Worm (Caenorhabditis elegans) whole organism, late embryonic: ENCODE results near the gene C50F4.16.

Source experiments
- C08G9.2 ChIP-seq: sonication (generic microtip); optimal IDR thresholded peaks from 2 replicates; lab custom pipeline; 2016; ENCODE audit warnings: mild to moderate bottlenecking, missing genetic modification characterization, moderate library complexity, missing compliant biosample characterization
- C38D4.7 ChIP-seq: fragments of 200-800 bp; sonication (Bioruptor generic); optimal IDR thresholded peaks from 2 replicates; lab custom pipeline; 2018; ENCODE audit warnings: mild to moderate bottlenecking, missing genetic modification characterization, moderate library complexity, missing compliant biosample characterization
- T23F11.4 ChIP-seq: fragments of 200-800 bp; sonication (Bioruptor generic); optimal IDR thresholded peaks from 2 replicates; lab custom pipeline; 2018; ENCODE audit warnings: mild to moderate bottlenecking, missing genetic modification characterization, missing compliant biosample characterization
- Y22D7AL.16 ChIP-seq: sonication (generic microtip); optimal IDR thresholded peaks from 2 replicates; lab custom pipeline; 2016; ENCODE audit warnings: missing genetic modification characterization, missing compliant biosample characterization
- ahr-1 ChIP-seq: sonication (generic microtip); optimal IDR thresholded peaks from 2 replicates; lab custom pipeline; 2016; ENCODE audit warnings: missing genetic modification characterization, missing compliant biosample characterization
- ceh-14 ChIP-seq: sonication (generic microtip); optimal IDR thresholded peaks from 2 replicates; lab custom pipeline; 2016; ENCODE audit warnings: missing genotype, missing genetic modification characterization, missing compliant biosample characterization
- ceh-18 ChIP-seq: sonication (generic microtip); optimal IDR thresholded peaks from 2 replicates; lab custom pipeline; 2016; ENCODE audit warnings: missing genetic modification characterization, missing compliant biosample characterization
- ceh-19 ChIP-seq: fragments of 200-800 bp; sonication (Bioruptor generic); optimal IDR thresholded peaks from 2 replicates; lab custom pipeline; 2018; ENCODE audit warnings: mild to moderate bottlenecking, missing genetic modification characterization, missing compliant biosample characterization
- ceh-2 ChIP-seq: sonication (generic microtip); optimal IDR thresholded peaks from 2 replicates; lab custom pipeline; 2016; ENCODE audit warnings: missing genotype, missing genetic modification characterization, missing compliant biosample characterization
- ceh-24 ChIP-seq: sonication (generic microtip); optimal IDR thresholded peaks from 2 replicates; lab custom pipeline; 2016; ENCODE audit warnings: mild to moderate bottlenecking, missing genetic modification characterization, missing compliant biosample characterization
- ceh-31 ChIP-seq: sonication (generic microtip); optimal IDR thresholded peaks from 2 replicates; lab custom pipeline; 2016; ENCODE audit warnings: missing genetic modification characterization, missing compliant biosample characterization
- ceh-45 ChIP-seq: fragments of 200-800 bp; sonication (Bioruptor generic); IDR thresholded peaks from 2 replicates; pipeline ENCODE4 v1.3.6; 2022; ENCODE audit warnings: missing genetic modification reagents, missing genetic modification characterization, missing compliant biosample characterization
- ceh-6 ChIP-seq: fragments of 200-800 bp; sonication (Bioruptor generic); optimal IDR thresholded peaks from 2 replicates; lab custom pipeline; 2018; ENCODE audit warnings: mild to moderate bottlenecking, missing genetic modification characterization, missing compliant biosample characterization
- ceh-9 ChIP-seq: sonication (generic microtip); optimal IDR thresholded peaks from 2 replicates; lab custom pipeline; 2016; ENCODE audit warnings: mild to moderate bottlenecking, missing genetic modification characterization, inconsistent platforms, missing compliant biosample characterization
- dmd-4 ChIP-seq: sonication (generic microtip); optimal IDR thresholded peaks from 2 replicates; lab custom pipeline; 2016; ENCODE audit warnings: borderline replicate concordance, missing genetic modification characterization, missing compliant biosample characterization
- elt-4 ChIP-seq: sonication (generic microtip); optimal IDR thresholded peaks from 2 replicates; lab custom pipeline; 2016; ENCODE audit warnings: missing genetic modification characterization, missing compliant biosample characterization
- ets-4 ChIP-seq: sonication (generic microtip); optimal IDR thresholded peaks from 2 replicates; lab custom pipeline; 2016; ENCODE audit warnings: missing genetic modification characterization, missing compliant biosample characterization
- eyg-1 ChIP-seq: sonication (generic microtip); optimal IDR thresholded peaks from 2 replicates; lab custom pipeline; 2016; ENCODE audit warnings: missing genotype, missing genetic modification characterization, missing compliant biosample characterization
- fax-1 ChIP-seq: sonication (generic microtip); optimal IDR thresholded peaks from 2 replicates; lab custom pipeline; 2016; ENCODE audit warnings: missing genotype, missing genetic modification characterization, missing compliant biosample characterization
- fkh-10 ChIP-seq: fragments of 150-350 bp; optimal IDR thresholded peaks from 2 replicates; lab custom pipeline; 2014; ENCODE audit warnings: missing biosample characterization, missing genetic modification reagents, missing genetic modification characterization
- hlh-13 ChIP-seq: fragments of 200-800 bp; sonication (Bioruptor generic); optimal IDR thresholded peaks from 2 replicates; lab custom pipeline; 2018; ENCODE audit warnings: mild to moderate bottlenecking, missing genetic modification characterization, missing compliant biosample characterization
- hlh-30 ChIP-seq: sonication (generic microtip); optimal IDR thresholded peaks from 2 replicates; lab custom pipeline; 2017; ENCODE audit warnings: antibody characterized with exemption, missing genetic modification characterization, missing compliant biosample characterization; ENCODE audit not compliant: insufficient read depth
- hlh-6 ChIP-seq: sonication (generic microtip); optimal IDR thresholded peaks from 2 replicates; lab custom pipeline; 2016; ENCODE audit warnings: missing genotype, missing genetic modification characterization, missing compliant biosample characterization
- hlh-8 ChIP-seq: sonication (generic microtip); optimal IDR thresholded peaks from 2 replicates; lab custom pipeline; 2016; ENCODE audit warnings: missing genotype, missing genetic modification characterization, missing compliant biosample characterization
- lim-6 ChIP-seq: sonication (generic microtip); optimal IDR thresholded peaks from 2 replicates; lab custom pipeline; 2016; ENCODE audit warnings: missing genetic modification characterization, missing compliant biosample characterization
- mec-3 ChIP-seq: sonication (generic microtip); optimal IDR thresholded peaks from 2 replicates; lab custom pipeline; 2016; ENCODE audit warnings: borderline replicate concordance, missing genetic modification characterization, missing compliant biosample characterization
- nfya-1 ChIP-seq: sonication (generic microtip); optimal IDR thresholded peaks from 2 replicates; lab custom pipeline; 2017; ENCODE audit warnings: missing genetic modification characterization, mild to moderate bottlenecking, missing compliant biosample characterization, antibody characterized with exemption, moderate library complexity
- nhr-11 ChIP-seq: fragments of 150-350 bp; optimal IDR thresholded peaks from 2 replicates; lab custom pipeline; 2014; ENCODE audit warnings: missing biosample characterization, missing genetic modification characterization
- nhr-232 ChIP-seq: sonication (generic microtip); optimal IDR thresholded peaks from 2 replicates; lab custom pipeline; 2016; ENCODE audit warnings: missing genetic modification characterization, missing compliant biosample characterization
- npax-4 ChIP-seq: sonication (generic microtip); optimal IDR thresholded peaks from 2 replicates; lab custom pipeline; 2016; ENCODE audit warnings: missing genetic modification characterization, missing compliant biosample characterization
- pag-3 ChIP-seq: sonication (generic microtip); optimal IDR thresholded peaks from 2 replicates; lab custom pipeline; 2016; ENCODE audit warnings: missing compliant biosample characterization, missing genetic modification characterization, borderline replicate concordance
- pat-9 ChIP-seq: fragments of 200-800 bp; sonication (Bioruptor generic); optimal IDR thresholded peaks from 2 replicates; lab custom pipeline; 2018; ENCODE audit warnings: mild to moderate bottlenecking, missing genetic modification characterization, moderate library complexity, missing compliant biosample characterization
- pax-1 ChIP-seq: fragments of 150-350 bp; optimal IDR thresholded peaks from 2 replicates; lab custom pipeline; 2014; ENCODE audit warnings: missing biosample characterization, missing genetic modification characterization
- pha-2 ChIP-seq: sonication (generic microtip); optimal IDR thresholded peaks from 2 replicates; lab custom pipeline; 2017; ENCODE audit warnings: mild to moderate bottlenecking, missing genetic modification characterization, missing compliant biosample characterization
- pha-4 ChIP-seq: fragments of 150-350 bp; optimal IDR thresholded peaks from 2 replicates; lab custom pipeline; 2018; ENCODE audit warnings: missing biosample characterization, missing genetic modification reagents, missing genetic modification characterization
- pqm-1 ChIP-seq: sonication (generic microtip); optimal IDR thresholded peaks from 2 replicates; lab custom pipeline; 2016; ENCODE audit warnings: missing genetic modification characterization, missing compliant biosample characterization
- ref-2 ChIP-seq: sonication (generic microtip); optimal IDR thresholded peaks from 2 replicates; lab custom pipeline; 2016; ENCODE audit warnings: missing genetic modification characterization, missing compliant biosample characterization
- sox-2 ChIP-seq: fragments of 200-800 bp; sonication (Bioruptor generic); IDR thresholded peaks from 2 replicates; pipeline ENCODE4 v1.3.6; 2022; ENCODE audit warnings: missing genetic modification reagents, missing genetic modification characterization, missing compliant biosample characterization
- sox-4 ChIP-seq: sonication (generic microtip); optimal IDR thresholded peaks from 2 replicates; lab custom pipeline; 2017; ENCODE audit warnings: mild to moderate bottlenecking, missing genetic modification characterization, inconsistent platforms, missing compliant biosample characterization
- syd-9 ChIP-seq: sonication (generic microtip); optimal IDR thresholded peaks from 2 replicates; lab custom pipeline; 2016; ENCODE audit warnings: mild to moderate bottlenecking, missing genetic modification characterization, moderate library complexity, missing compliant biosample characterization
- tbx-2 ChIP-seq: sonication (generic microtip); optimal IDR thresholded peaks from 2 replicates; lab custom pipeline; 2016; ENCODE audit warnings: missing genetic modification characterization, missing compliant biosample characterization
- tbx-7 ChIP-seq: sonication (generic microtip); optimal IDR thresholded peaks from 2 replicates; lab custom pipeline; 2016; ENCODE audit warnings: missing genotype, missing genetic modification characterization, missing compliant biosample characterization
- ttx-3 ChIP-seq: sonication (generic microtip); optimal IDR thresholded peaks from 2 replicates; lab custom pipeline; 2016; ENCODE audit warnings: missing genetic modification reagents, missing genetic modification characterization, missing compliant biosample characterization
- unc-3 ChIP-seq, 2 experiments: fragments of 200-800 bp in 1 of 2; sonication (Bioruptor generic) in 1 of 2; sonication (generic microtip) in 1 of 2; conservative IDR thresholded peaks in 1 of 2; optimal IDR thresholded peaks in 1 of 2; 2 replicates each; pipeline versions ENCODE4 v1.3.6 to Lab custom; 2016 to 2022; ENCODE audit warnings: missing compliant biosample characterization in 2 of 2, missing genetic modification characterization in 2 of 2, missing genetic modification reagents in 1 of 2
- unc-42 ChIP-seq: sonication (generic microtip); optimal IDR thresholded peaks from 2 replicates; lab custom pipeline; 2016; ENCODE audit warnings: missing genotype, missing genetic modification characterization, missing compliant biosample characterization
- ztf-16 ChIP-seq: sonication (generic microtip); optimal IDR thresholded peaks from 2 replicates; lab custom pipeline; 2017; ENCODE audit warnings: missing genetic modification characterization, missing compliant biosample characterization

Gene C50F4.16

DNA sequence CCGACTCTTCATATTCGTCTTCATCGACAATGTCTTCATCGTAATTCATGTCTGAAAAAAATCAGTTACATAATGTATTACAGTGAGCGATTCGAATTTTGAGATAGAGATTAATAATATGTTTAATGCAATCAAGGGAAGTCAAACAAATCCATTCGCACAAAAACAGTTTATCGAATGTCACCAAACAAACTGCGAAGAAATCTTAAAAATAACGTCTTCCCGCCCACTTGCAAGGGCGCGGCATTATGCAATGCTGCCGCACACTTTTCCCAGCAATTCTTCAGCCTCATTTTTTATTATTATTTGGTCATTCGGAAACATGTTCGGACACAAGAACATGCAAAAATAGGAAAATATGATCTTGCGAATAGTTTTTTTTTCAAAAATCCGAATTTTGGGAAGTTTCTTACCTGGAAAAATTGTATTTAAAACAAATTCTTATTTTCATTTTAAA lies 2.8 kb upstream of the C50F4.16 start, which contains the start of gene mdf-1 (continued):
- TF ChIP-seq ceh-2 (tag; lab: Kevin White, UChicago) (peak; percentile 6), T23F11.4 (no peak), pha-4 (tag; lab: Kevin White, UChicago) (no peak), pag-3 (tag; lab: Kevin White, UChicago) (no peak), npax-4 (tag; lab: Kevin White, UChicago) (no peak), lim-6 (tag; lab: Kevin White, UChicago) (no peak), nfya-1 (tag; lab: Kevin White, UChicago) (peak; percentile 69), elt-4 (tag; lab: Kevin White, UChicago) (no peak), unc-42 (tag; lab: Kevin White, UChicago) (peak; percentile 25), nhr-11 (tag; lab: Kevin White, UChicago) (no peak)

DNA sequence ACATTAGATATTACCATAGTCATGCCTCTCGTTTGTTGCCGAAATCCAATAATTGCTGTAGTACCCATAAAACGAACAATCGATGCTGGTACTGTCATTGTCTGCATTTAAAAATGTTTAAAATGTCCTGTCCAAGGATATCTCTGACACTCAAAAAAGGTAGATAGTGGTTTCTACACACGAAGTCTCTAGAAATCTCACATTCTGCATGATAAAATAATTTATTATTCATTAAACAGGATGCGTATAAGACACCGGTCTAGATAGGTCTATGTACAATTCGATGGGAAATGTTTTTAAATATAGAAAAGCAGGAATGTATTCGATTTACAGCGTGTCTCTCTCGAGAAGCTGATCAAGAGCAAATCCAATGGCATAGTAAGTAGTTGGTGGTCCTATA lies 1.8 kb downstream of the C50F4.16 start, which contains the start of gene C50F4.12:
Gene C50F4.12, minus strand, starts transcription at position 101 of the 400 bp plus-strand sequence.
- TF ChIP-seq fax-1 (tag; lab: Kevin White, UChicago): no peak
- TF ChIP-seq ets-4 (tag; lab: Kevin White, UChicago): no peak
- no peak for TF ChIP-seq nhr-232
- TF ChIP-seq dmd-4: no peak
- TF ChIP-seq ceh-45 (GFP tag; lab: Robert Waterston, UW): no peak
- no peak for TF ChIP-seq mec-3 (tag; lab: Kevin White, UChicago)
- no peak for TF ChIP-seq ceh-6 (GFP tag; lab: Kevin White, UChicago)
- no peak for TF ChIP-seq hlh-6 (tag; lab: Kevin White, UChicago)
- no peak for TF ChIP-seq sox-2 (GFP tag; lab: Robert Waterston, UW)
- TF ChIP-seq C08G9.2 (tag; lab: Kevin White, UChicago): no peak
- no peak for TF ChIP-seq npax-4 (tag; lab: Kevin White, UChicago)
- TF ChIP-seq unc-3 (GFP tag; conservative IDR thresholded peaks at IDR 0.05; lab: Robert Waterston, UW): no peak
- TF ChIP-seq unc-3 (tag; optimal IDR thresholded peaks at IDR 0.05; lab: Kevin White, UChicago): no peak
- no peak for TF ChIP-seq nfya-1 (tag; lab: Kevin White, UChicago)
- no peak for TF ChIP-seq fkh-10 (GFP tag; lab: Kevin White, UChicago)
- TF ChIP-seq tbx-2 (tag; lab: Kevin White, UChicago): no peak
- TF ChIP-seq ref-2: no peak
- no peak for TF ChIP-seq Y22D7AL.16 (tag; lab: Kevin White, UChicago)

DNA sequence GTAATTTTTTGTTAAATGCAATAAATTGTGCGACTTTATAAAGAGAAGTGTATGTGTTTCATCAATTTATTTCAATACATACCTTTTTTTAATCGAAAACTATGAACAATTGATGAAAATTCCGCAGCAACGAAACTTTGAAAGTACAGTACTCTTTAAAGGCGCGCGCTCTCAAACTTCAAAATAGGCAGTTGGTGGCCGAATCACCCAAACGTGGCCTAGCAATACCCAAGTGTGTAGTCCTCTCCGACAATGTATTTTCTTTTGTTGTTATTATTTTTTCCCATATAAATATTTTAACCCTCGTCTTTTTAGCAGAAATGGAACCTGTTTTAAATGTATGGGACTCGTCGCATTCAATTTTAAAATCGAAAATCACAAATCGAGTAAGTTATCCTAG lies 4.9 kb downstream of the C50F4.16 start, which contains the start of gene C50F4.4:
Gene C50F4.4, plus strand, starts transcription at position 267 of the 400 bp plus-strand sequence.
- TF ChIP-seq syd-9 (tag; lab: Kevin White, UChicago) (no peak), ahr-1 (tag; lab: Kevin White, UChicago) (no peak), C38D4.7 (GFP tag; lab: Kevin White, UChicago) (no peak), ceh-9 (tag; lab: Kevin White, UChicago) (no peak), pqm-1 (no peak), ets-4 (tag; lab: Kevin White, UChicago) (peak; percentile 47), elt-4 (tag; lab: Kevin White, UChicago) (no peak), tbx-7 (tag; lab: Kevin White, UChicago) (peak; percentile 23), ceh-2 (tag; lab: Kevin White, UChicago) (peak; percentile 46), ceh-19 (GFP tag; lab: Kevin White, UChicago) (no peak), ceh-18 (no peak), ceh-14 (no peak), ttx-3 (tag; lab: Kevin White, UChicago) (no peak), T23F11.4 (no peak), pax-1 (no peak), unc-42 (tag; lab: Kevin White, UChicago) (no peak), pha-2 (tag; lab: Kevin White, UChicago) (no peak), eyg-1 (tag; lab: Kevin White, UChicago) (no peak), npax-4 (tag; lab: Kevin White, UChicago) (no peak), hlh-13 (no peak), hlh-30 (tag; lab: Kevin White, UChicago) (no peak), nhr-232 (no peak), pag-3 (tag; lab: Kevin White, UChicago) (no peak), ceh-24 (tag; lab: Kevin White, UChicago) (no peak), nfya-1 (tag; lab: Kevin White, UChicago) (no peak), C08G9.2 (tag; lab: Kevin White, UChicago) (peak; percentile 73), sox-4 (no peak), ztf-16 (tag; lab: Kevin White, UChicago) (no peak), ceh-31 (tag; lab: Kevin White, UChicago) (peak; percentile 56), pha-4 (tag; lab: Kevin White, UChicago) (no peak), pat-9 (tag; lab: Kevin White, UChicago) (no peak), hlh-8 (tag; lab: Kevin White, UChicago) (peak; percentile 22), tbx-2 (tag; lab: Kevin White, UChicago) (peak; percentile 51)
